Worm (Caenorhabditis elegans) whole organism, L4/young adult: Measurements from ENCODE around the gene his-31.

ENCODE experiments used
- W03F9.2 ChIP-seq: fragments of 150-350 bp; optimal IDR thresholded peaks from 2 replicates; lab custom pipeline; 2014; ENCODE audit warnings: missing biosample characterization, missing genetic modification characterization
- dao-5 ChIP-seq: sonication (generic microtip); optimal IDR thresholded peaks from 2 replicates; lab custom pipeline; 2016; ENCODE audit warnings: missing genotype, missing genetic modification characterization, moderate library complexity, missing compliant biosample characterization
- him-1 ChIP-seq: sonication (generic microtip); optimal IDR thresholded peaks from 2 replicates; lab custom pipeline; 2016; ENCODE audit warnings: missing genotype, missing genetic modification reagents, missing genetic modification characterization, missing compliant biosample characterization

Gene his-31

DNA sequence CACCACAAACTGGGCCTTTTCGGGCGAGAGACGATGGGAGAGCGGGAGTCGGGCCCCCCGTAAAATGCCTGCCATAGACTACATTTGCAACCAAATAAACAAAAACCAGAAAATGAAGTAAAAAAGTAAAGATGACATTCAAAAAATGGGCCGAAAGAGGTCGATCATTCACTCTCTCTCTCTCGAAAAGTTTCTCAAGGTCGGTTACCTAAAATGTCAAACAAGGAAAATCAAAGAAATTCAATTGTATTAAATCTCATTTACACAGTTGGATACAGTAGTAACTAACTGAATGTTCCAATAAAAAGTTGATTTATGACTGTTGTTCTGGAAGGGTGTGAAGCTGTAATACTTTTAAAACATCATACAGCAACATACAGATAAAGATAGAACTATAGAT, 15.0 kb downstream of the his-31 start:
- TF ChIP-seq him-1 (no peak), dao-5 (tag; lab: Kevin White, UChicago) (no peak), W03F9.2 (tag; lab: Kevin White, UChicago) (no peak)

DNA sequence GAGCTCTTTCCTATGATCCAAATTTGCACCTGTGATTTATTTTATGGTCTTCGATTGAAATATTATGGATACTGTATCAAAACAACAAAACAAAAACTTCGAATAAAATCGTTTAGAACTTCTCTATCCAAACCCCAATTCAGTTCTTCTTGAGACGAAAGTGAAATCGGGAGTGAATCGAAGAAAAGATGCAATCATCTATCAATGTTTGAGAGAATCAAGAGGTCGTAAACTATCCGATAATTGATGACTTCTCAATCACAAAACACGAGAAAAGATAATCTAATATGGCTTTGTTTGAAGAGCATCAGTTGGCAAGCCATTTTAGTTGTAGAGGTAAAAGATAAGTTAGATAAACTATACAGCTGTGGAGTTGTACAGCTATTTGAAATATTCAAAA, 16.0 kb downstream of the his-31 start:
- TF ChIP-seq dao-5 (tag; lab: Kevin White, UChicago) (no peak), W03F9.2 (tag; lab: Kevin White, UChicago) (no peak), him-1 (no peak)

DNA sequence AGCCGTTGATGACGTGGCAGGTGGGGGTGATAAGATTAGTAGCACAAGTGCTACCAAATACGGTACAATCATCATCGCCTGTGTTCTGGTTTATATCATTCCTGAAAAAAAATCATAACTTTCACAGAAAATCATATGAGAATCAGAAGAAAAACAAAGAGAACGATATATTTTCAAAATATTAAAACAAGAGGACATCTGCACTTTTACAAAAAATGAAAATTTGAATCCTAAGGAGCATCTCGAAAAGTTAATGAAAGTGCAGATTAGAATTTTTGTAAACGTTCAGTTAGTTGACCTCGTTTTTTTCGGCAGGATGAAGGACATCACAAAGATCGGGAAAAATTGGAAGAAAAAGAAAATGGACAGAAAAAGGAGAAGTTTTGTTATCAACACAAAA, 20.9 kb downstream of the his-31 start, which contains the start of gene F35H10.10:
TSS of gene F35H10.10 (minus strand) at position 101 of the 400 bp plus-strand sequence.
- TF ChIP-seq W03F9.2 (tag; lab: Kevin White, UChicago) = no peak
- TF ChIP-seq dao-5 (tag; lab: Kevin White, UChicago) = no peak
- no peak for TF ChIP-seq him-1

DNA sequence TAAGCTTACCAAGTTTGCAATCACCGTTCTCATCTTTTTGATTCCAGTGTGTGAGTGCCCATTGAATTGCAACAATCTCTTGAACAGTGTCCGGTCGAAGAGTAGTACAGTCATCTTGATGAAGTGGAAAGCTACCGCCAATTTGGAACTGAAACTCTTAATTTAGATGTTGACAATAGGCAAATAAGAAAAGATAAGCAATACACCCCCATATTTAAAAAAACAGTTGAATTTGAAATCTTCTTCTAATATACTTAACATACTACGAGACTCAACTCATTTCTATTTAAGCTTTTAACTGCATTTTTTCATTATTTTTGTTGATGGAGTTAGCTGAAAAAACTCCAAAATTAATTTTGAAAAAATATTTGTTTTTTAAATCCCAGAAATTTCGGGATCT, 21.7 kb downstream of the his-31 start:
- TF ChIP-seq W03F9.2 (tag; lab: Kevin White, UChicago) = no peak
- TF ChIP-seq him-1 = no peak
- no peak for TF ChIP-seq dao-5 (tag; lab: Kevin White, UChicago)

DNA sequence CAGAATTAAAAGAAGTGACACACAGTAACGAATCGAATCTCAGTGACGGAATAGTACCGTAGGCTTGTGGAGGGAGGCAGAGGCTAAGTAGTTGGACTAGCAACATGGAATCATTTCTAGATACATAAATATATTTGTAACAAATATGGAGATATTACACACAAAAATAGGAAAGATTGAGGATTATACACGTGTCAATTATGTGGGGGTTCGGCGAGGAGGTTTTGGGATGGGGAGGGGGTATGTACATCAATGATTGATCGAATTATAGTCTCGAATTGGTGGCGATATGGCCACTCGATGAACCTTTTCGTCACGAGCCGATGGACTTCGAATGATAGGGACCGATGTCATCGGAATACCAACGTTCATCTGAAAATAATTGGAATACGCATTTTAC, 26.4 kb downstream of the his-31 start:
- TF ChIP-seq W03F9.2 (tag; lab: Kevin White, UChicago) (no peak), dao-5 (tag; lab: Kevin White, UChicago) (no peak), him-1 (no peak)

DNA sequence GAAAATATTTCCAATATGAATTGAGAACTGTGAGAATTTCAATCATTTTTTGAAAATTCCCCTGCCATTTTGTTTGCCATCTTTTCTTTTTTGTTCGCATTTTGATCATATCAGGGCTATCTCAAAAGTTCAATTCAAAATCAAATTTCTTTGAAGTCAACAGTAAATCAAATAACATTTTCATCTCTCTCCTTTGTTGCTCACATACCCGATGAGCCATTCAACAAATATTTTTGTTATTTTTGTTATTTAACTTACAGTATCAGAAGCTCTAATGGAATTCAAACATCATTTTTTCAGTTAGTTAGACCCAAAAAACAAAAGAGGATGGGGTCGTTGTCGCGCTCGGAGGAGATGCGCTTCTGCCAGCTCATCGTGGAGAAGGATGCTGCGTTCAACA, 30.1 kb downstream of the his-31 start, which contains the start of gene vha-5:
TSS of gene vha-5 (plus strand) at position 301 of the 400 bp plus-strand sequence.
- TF ChIP-seq him-1 = no peak
- TF ChIP-seq W03F9.2 (tag; lab: Kevin White, UChicago) = no peak
- TF ChIP-seq dao-5 (tag; lab: Kevin White, UChicago) = no peak

DNA sequence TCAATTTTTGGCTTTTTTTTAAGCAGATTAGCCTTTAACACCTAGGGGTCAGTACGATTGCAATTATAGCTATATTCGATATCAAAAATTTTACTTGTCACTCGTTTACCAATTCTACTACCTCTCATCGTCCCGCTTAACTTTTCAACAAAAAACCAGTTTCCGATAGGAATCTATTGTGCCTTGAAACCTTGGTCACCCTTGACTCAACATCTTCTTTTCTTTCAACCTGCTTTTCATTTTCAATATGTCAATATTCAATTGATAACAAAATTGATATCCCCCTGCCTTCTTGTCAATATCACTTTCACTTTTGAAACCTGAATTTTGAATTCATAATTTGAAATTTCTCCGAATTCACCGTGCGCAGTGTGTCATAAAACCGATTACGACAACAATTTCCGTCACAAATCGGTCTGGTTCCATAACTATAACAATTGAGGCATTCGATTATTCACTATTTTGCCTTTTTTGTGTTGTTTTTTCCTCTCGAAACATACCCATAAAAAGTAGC, 31.1 kb downstream of the his-31 start:
- no peak for TF ChIP-seq him-1
- no peak for TF ChIP-seq W03F9.2 (tag; lab: Kevin White, UChicago)
- TF ChIP-seq dao-5 (tag; lab: Kevin White, UChicago) = no peak

DNA sequence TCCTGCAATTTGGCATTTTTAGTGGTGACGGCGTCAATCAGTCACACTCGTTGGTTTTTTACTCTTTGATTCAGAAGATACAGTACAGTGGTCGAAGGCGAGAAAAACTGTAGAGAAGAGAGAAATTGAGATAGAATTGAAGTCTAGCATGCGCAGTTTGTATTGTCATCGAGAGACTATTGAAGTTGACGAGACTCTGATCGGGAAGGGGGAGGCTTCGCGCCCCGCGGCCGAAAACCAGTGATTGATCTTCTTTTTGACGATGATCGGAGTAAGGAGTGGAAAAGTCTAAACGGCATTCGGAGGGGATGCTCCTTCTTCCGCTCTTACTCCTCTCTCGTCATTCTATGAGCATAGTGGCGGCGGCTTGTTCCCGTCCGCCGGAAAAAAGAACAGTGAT, 31.9 kb downstream of the his-31 start:
- TF ChIP-seq W03F9.2 (tag; lab: Kevin White, UChicago) (no peak), dao-5 (tag; lab: Kevin White, UChicago) (no peak)

DNA sequence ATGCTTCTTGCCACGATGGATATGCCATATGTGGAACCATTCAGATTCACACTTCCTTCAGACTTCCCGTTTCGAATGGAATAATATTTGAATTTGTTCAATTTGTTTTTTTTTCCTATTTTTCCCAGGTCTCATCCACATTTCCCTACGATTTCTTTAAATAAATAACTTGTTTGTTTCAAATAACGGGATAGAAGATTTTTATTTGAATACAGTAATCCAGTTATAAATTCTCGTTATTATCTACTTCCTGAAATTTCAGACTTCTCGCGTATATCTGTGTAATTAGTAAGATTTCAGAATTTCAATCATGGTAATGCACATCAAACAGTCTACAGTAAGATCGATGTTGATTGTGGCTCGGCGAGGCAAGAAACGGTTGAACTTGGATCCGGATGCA, 33.3 kb downstream of the his-31 start, which contains the start of gene F35H10.5:
TSS of gene F35H10.5 (plus strand) at position 301 of the 400 bp plus-strand sequence.
- no peak for TF ChIP-seq dao-5 (tag; lab: Kevin White, UChicago)
- no peak for TF ChIP-seq W03F9.2 (tag; lab: Kevin White, UChicago)
- TF ChIP-seq him-1 = no peak

DNA sequence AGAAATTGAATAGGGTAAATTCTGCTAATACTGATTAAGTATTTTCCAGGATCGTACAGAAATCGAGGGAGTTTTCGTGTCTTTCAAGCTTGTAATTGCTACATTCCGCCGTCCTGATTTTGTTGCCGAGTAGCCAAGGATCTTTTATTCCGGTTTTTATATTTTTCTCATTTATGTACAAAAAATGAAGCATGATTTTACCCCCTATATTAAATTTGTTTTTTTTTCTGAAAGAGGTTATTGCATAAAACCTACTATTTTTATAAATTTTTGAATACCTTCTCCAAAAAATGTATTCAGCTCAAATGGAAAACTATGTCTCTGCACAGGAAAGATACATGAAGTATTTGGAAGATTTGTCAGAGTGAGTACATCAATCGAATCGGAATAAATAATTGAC, 34.1 kb downstream of the his-31 start, which contains the start of gene F35H10.6:
TSS of gene F35H10.6 (plus strand) at position 301 of the 400 bp plus-strand sequence.
- TF ChIP-seq W03F9.2 (tag; lab: Kevin White, UChicago) = no peak
- no peak for TF ChIP-seq dao-5 (tag; lab: Kevin White, UChicago)
- no peak for TF ChIP-seq him-1

DNA sequence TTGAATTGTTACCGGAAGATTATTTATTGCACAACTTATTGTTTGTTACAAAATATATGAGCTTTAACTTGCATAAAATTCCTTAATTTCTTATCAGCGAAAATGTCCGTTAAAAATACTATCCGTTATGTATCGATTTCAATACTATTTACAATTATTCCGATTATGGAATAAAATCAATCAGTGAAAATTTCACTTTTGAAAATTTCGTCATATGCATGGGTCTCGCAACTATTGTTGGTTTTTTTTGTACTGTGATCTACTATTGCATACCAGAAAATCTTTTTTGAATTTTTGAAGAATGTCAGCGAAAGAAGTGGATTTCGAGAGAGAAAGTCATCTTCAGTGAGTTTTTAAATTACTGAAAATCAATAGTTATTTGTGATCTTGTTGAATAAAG, 36.6 kb downstream of the his-31 start, which contains the start of gene nprl-3:
TSS of gene nprl-3 (plus strand) at position 301 of the 400 bp plus-strand sequence.
- TF ChIP-seq dao-5 (tag; lab: Kevin White, UChicago) (no peak), W03F9.2 (tag; lab: Kevin White, UChicago) (no peak), him-1 (no peak)

DNA sequence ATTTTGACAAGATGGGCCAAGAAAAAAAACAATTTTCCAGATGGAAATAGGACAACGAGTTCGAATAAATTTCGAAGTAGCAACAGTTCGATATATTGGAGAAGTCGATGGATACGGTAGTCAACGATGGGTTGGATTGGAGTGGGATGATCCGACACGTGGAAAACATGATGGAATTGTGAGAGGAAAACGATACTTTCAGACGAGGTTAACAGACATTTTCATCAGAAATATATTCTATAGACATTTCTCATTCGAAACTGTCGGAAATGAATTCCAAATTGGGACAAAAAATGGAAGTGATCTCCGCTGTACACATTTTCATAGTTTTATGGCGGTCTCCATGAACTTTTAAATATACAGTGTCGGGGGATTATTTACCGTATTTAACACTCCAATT, 39.1 kb downstream of the his-31 start, which contains the start of gene tbce-1:
TSS of gene tbce-1 (plus strand) at position 41 of the 400 bp plus-strand sequence.
- TF ChIP-seq W03F9.2 (tag; lab: Kevin White, UChicago) (no peak), dao-5 (tag; lab: Kevin White, UChicago) (no peak), him-1 (no peak)

DNA sequence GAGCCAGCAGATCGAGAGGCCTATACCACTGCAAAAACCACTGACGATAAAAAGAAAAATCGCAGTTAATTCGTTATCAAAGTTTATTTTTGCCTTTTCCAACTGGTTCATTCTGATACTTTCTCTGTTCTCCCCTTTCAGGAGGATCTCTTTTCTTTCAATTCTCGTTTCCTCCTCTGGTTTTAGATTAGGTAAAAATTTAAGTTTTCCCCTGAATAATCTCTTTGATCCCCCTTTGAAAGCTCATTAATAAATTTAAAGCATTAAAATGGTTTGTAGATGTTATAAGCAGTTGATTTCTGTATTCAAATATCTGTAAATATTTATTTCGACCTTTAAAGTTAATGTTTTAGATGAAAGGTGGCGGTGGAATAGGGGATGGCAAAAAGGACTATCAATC, 42.6 kb downstream of the his-31 start, which contains the start of gene K07H8.2:
TSS of gene K07H8.2 (plus strand) at position 301 of the 400 bp plus-strand sequence.
- no peak for TF ChIP-seq dao-5 (tag; lab: Kevin White, UChicago)
- TF ChIP-seq W03F9.2 (tag; lab: Kevin White, UChicago) = no peak
- TF ChIP-seq him-1 = no peak

DNA sequence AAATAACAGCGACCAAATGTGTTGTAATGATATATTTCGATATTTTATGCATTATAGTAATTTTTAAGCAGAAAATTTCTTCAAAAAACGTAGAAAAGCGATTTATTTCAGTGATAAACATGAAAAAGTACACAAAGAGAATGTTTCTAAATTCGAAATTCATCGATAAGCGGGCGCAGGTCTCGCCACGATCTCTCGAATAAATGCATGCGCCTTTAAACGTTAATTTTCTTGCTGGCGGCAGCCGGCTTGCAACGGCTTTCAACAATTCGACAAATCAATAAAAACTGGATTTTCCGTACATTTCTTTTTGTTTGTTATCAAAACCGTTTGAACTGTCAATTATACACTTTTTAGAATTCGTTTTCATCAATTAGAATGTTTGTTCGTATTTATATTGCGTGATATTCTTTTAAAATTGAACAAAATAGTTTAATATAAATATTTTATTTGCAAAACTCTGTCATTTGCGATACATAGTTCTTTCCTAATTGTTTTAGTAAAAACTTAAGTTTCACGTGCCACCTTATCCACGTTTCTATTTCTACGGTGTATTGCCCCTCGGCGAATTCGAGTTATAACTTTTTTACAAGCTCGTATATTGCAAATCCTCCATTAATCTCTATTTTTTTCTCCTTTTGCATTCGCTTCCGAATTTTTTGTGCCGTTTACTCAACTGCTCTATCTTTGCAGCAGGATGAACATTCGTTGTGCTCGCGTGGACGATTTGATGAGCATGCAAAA, 44.0 kb downstream of the his-31 start, which contains the start of gene daf-31:
TSS of gene daf-31 (plus strand) at position 694 of the 744 bp plus-strand sequence.
- TF ChIP-seq W03F9.2 (tag; lab: Kevin White, UChicago) (peak; percentile 39), him-1 (no peak), dao-5 (tag; lab: Kevin White, UChicago) (no peak)

DNA sequence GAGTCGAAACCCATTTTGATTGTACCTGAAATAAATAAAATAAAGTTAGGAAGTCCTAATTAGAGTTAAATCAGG, 44.4 kb downstream of the his-31 start, which contains the start of gene nucl-1:
TSS of gene nucl-1 (minus strand) at position 26 of the 75 bp plus-strand sequence.
- TF ChIP-seq W03F9.2 (tag; lab: Kevin White, UChicago) = no peak
- no peak for TF ChIP-seq him-1
- no peak for TF ChIP-seq dao-5 (tag; lab: Kevin White, UChicago)
